Worm (Caenorhabditis elegans) whole organism, midembryonic: ENCODE measurements around the gene C14A6.8.

ENCODE experiments used
- T22C8.4 ChIP-seq: fragments of 200-800 bp; sonication (Bioruptor generic); IDR thresholded peaks from 2 replicates; pipeline ENCODE4 v1.3.6; 2022; ENCODE audit warnings: missing genetic modification characterization, missing compliant biosample characterization
- cog-1 ChIP-seq: sonication (generic microtip); optimal IDR thresholded peaks from 2 replicates; lab custom pipeline; 2016; ENCODE audit warnings: missing genetic modification characterization, missing compliant biosample characterization
- flt-1 ChIP-seq: fragments of 200-800 bp; sonication (Bioruptor generic); IDR thresholded peaks from 2 replicates; pipeline ENCODE4 v1.3.6; 2022; ENCODE audit warnings: missing genetic modification characterization, missing compliant biosample characterization
- klf-2 ChIP-seq: fragments of 200-800 bp; sonication (Bioruptor generic); conservative IDR thresholded peaks from 2 replicates; pipeline ENCODE4 v1.3.6; 2022; ENCODE audit warnings: missing genetic modification reagents, missing genetic modification characterization, missing compliant biosample characterization
- med-1 ChIP-seq: sonication (generic microtip); optimal IDR thresholded peaks from 2 replicates; lab custom pipeline; 2017; ENCODE audit warnings: missing genetic modification characterization, mild to moderate bottlenecking, missing compliant biosample characterization, antibody characterized with exemption, missing genetic modification reagents; ENCODE audit not compliant: insufficient read depth
- ref-1 ChIP-seq: fragments of 200-800 bp; sonication (Bioruptor generic); conservative IDR thresholded peaks from 2 replicates; pipeline ENCODE4 v1.3.6; 2022; ENCODE audit warnings: missing genetic modification reagents, missing genetic modification characterization, missing compliant biosample characterization
- tab-1 ChIP-seq: fragments of 200-800 bp; sonication (Bioruptor generic); IDR thresholded peaks from 2 replicates; pipeline ENCODE4 v1.3.6; 2022; ENCODE audit warnings: missing genetic modification characterization, missing compliant biosample characterization
- ztf-23 ChIP-seq: fragments of 200-800 bp; sonication (Bioruptor generic); IDR thresholded peaks from 2 replicates; pipeline ENCODE4 v1.3.6; 2022; ENCODE audit warnings: missing genetic modification reagents, missing genetic modification characterization, missing compliant biosample characterization
- ztf-29 ChIP-seq: fragments of 200-800 bp; sonication (Bioruptor generic); IDR thresholded peaks from 2 replicates; pipeline ENCODE4 v1.3.6; 2022; ENCODE audit warnings: missing genetic modification reagents, missing genetic modification characterization, missing compliant biosample characterization

Gene C14A6.8

ce11 chrV:18134378-18134777, 37.1 kb downstream of the C14A6.8 start, which contains the start of gene Y37H2A.7:
Gene Y37H2A.7 (minus strand): TSS chrV:18134478.
- TF ChIP-seq tab-1 (GFP tag; lab: Robert Waterston, UW) (no peak), ztf-23 (GFP tag; lab: Robert Waterston, UW) (no peak), ref-1 (no peak), flt-1 (GFP tag; lab: Robert Waterston, UW) (no peak), cog-1 (tag; lab: Kevin White, UChicago) (no peak), med-1 (no peak), ztf-29 (no peak), klf-2 (GFP tag; lab: Robert Waterston, UW) (no peak), T22C8.4 (GFP tag; lab: Robert Waterston, UW) (no peak)

DNA sequence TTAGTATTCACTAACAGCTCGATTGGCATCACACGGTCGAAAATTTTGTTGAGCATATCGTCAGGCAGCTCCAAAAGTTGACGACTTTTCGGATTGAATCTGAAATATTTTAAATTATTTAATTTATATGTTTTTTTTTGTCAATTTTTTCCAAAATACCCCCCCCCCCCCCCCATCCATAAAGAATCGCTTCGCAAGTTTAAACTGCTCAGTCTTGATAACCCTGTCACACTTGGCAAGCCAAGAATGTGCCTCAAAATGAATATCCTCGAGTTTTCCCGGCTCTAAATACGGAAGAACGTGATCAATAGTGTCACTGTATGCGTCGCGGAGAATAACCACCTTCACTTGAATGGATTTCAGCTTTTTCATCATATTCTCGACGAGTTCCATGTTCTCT, 38.3 kb downstream of the C14A6.8 start, which contains the start of gene Y37H2A.18:
Gene Y37H2A.18 (minus strand): TSS at position 101 of the 400 bp plus-strand sequence.
- TF ChIP-seq med-1 = no peak
- no peak for TF ChIP-seq tab-1 (GFP tag; lab: Robert Waterston, UW)
- TF ChIP-seq flt-1 (GFP tag; lab: Robert Waterston, UW) = no peak
- TF ChIP-seq klf-2 (GFP tag; lab: Robert Waterston, UW) = no peak
- no peak for TF ChIP-seq ref-1
- TF ChIP-seq cog-1 (tag; lab: Kevin White, UChicago) = no peak
- no peak for TF ChIP-seq T22C8.4 (GFP tag; lab: Robert Waterston, UW)
- no peak for TF ChIP-seq ztf-23 (GFP tag; lab: Robert Waterston, UW)
- TF ChIP-seq ztf-29 = no peak

DNA sequence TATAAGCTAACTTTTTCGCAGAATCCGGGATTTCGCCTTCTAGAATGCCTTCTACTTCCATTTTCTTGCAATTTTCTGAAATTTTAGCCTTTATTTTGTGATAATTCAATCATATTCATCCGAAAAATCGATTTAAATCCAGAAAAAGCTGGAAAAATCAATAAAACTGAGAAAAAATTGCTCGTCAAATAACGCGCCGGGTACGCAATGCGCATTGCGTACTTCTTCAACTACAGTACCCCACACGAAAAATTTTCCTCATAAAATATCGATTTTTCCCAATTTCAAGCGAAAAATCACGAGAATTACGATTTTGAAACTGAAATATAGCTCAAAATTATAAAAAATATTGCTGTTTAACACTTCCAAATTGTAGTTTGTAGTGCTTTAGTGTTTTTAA, 40.4 kb downstream of the C14A6.8 start, which contains the start of gene Y37H2A.12:
Gene Y37H2A.12 (minus strand): TSS at position 81 of the 400 bp plus-strand sequence.
- TF ChIP-seq tab-1 (GFP tag; lab: Robert Waterston, UW) = no peak
- no peak for TF ChIP-seq med-1
- no peak for TF ChIP-seq T22C8.4 (GFP tag; lab: Robert Waterston, UW)
- TF ChIP-seq cog-1 (tag; lab: Kevin White, UChicago) = no peak
- TF ChIP-seq ztf-29 = no peak
- no peak for TF ChIP-seq klf-2 (GFP tag; lab: Robert Waterston, UW)
- no peak for TF ChIP-seq ztf-23 (GFP tag; lab: Robert Waterston, UW)
- no peak for TF ChIP-seq ref-1
- no peak for TF ChIP-seq flt-1 (GFP tag; lab: Robert Waterston, UW)

DNA sequence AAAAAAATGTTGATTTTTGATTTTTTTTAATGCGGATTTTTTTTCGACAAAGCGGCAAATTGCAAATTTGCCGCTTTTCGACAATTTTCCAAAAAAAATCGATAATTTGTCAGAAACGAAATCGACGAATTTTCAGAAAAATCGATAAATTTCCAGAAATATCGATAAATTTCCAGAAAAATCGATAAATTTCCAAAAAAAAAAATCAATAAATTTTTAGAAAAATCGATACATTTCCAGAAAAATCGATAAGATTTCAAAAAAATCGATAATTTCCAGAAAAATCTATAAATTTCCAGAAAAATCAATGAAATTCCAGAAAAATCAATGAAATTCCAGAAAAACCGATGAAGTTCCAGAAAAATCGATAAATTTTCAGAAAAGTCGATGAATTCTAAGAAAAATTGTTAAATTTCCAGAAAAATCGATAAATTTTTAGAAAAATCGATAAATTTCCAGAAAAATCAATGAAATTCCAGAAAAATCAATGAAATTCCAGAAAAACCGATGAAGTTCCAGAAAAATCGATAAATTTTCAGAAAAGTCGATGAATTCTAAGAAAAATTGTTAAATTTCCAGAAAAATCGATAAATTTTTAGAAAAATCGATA, 41.7 kb downstream of the C14A6.8 start:
- TF ChIP-seq T22C8.4 (GFP tag; lab: Robert Waterston, UW) = peak; percentile 82

ce11 chrV:18128545-18128944, 42.9 kb downstream of the C14A6.8 start:
- TF ChIP-seq med-1 (no peak), tab-1 (GFP tag; lab: Robert Waterston, UW) (no peak), ztf-29 (no peak), ztf-23 (GFP tag; lab: Robert Waterston, UW) (no peak), flt-1 (GFP tag; lab: Robert Waterston, UW) (no peak), klf-2 (GFP tag; lab: Robert Waterston, UW) (no peak), cog-1 (tag; lab: Kevin White, UChicago) (no peak), T22C8.4 (GFP tag; lab: Robert Waterston, UW) (no peak), ref-1 (no peak)

DNA sequence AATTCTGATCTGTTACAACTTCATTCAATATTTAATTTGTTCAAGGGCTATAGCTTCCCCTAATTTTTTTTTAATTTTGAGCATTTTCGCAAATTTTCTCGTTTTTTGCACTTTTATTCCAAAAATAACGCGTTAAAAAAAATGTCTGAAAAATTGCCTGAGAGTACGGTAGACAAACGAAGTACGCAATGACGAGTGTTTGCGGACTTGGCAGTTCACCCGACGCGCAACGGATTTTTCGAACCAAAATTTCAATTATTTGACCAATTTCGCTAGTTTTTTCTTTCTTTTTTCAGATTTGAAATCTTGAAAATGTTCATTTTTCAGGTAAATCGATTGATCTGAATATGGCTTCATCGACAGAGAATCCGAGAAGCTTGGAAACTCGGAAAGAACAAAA, 44.3 kb downstream of the C14A6.8 start, which contains the start of gene fbxa-211:
Gene fbxa-211 (plus strand): TSS at position 328 of the 400 bp plus-strand sequence.
- TF ChIP-seq klf-2 (GFP tag; lab: Robert Waterston, UW) (no peak), ztf-29 (no peak), cog-1 (tag; lab: Kevin White, UChicago) (no peak), flt-1 (GFP tag; lab: Robert Waterston, UW) (no peak), med-1 (no peak), T22C8.4 (GFP tag; lab: Robert Waterston, UW) (no peak), ztf-23 (GFP tag; lab: Robert Waterston, UW) (no peak), ref-1 (no peak), tab-1 (GFP tag; lab: Robert Waterston, UW) (no peak)

ce11 chrV:18125075-18125474, 46.4 kb downstream of the C14A6.8 start, which contains the start of gene fbxa-210:
Gene fbxa-210 (plus strand): TSS chrV:18125375.
- no peak for TF ChIP-seq T22C8.4 (GFP tag; lab: Robert Waterston, UW)
- TF ChIP-seq ztf-23 (GFP tag; lab: Robert Waterston, UW) = no peak
- TF ChIP-seq cog-1 (tag; lab: Kevin White, UChicago) = no peak
- no peak for TF ChIP-seq tab-1 (GFP tag; lab: Robert Waterston, UW)
- TF ChIP-seq ref-1 = no peak
- no peak for TF ChIP-seq klf-2 (GFP tag; lab: Robert Waterston, UW)
- no peak for TF ChIP-seq flt-1 (GFP tag; lab: Robert Waterston, UW)
- TF ChIP-seq ztf-29 = no peak
- TF ChIP-seq med-1 = no peak

DNA sequence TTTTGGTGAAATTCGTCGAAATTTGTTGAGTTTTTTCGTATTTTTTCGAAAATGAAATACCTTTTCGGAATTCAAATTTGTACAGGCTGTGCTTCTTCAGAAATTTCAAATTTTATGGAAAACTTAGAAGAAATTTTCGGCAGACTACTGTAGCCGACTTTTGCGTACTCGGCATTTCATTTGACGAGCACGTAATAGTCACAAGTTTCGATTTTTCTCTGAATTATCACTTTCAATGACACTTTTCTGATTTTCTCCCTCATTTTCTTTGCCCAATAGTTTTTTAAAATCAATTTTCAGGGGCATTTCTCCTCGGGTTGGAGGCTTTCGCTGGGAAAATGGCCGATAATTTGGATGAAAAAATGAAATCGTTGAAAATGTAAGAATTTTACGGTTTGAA, 47.8 kb downstream of the C14A6.8 start, which contains the start of gene fbxa-107:
Gene fbxa-107 (plus strand): TSS at position 301 of the 400 bp plus-strand sequence.
- TF ChIP-seq flt-1 (GFP tag; lab: Robert Waterston, UW) (no peak), ref-1 (no peak), cog-1 (tag; lab: Kevin White, UChicago) (no peak)
